Fruit fly (Drosophila melanogaster) whole organism, pupa: Measurements from ENCODE around the gene LysX.

Source experiments
- CG4496 ChIP-seq: fragments of 200-800 bp; sonication (Bioruptor generic); IDR thresholded peaks from 3 replicates; pipeline ENCODE4 v1.3.6; 2022; ENCODE audit warnings: missing biosample characterization, missing genetic modification characterization
- D1 ChIP-seq: fragments of 200-800 bp; sonication (Bioruptor generic); optimal IDR thresholded peaks from 2 replicates; lab custom pipeline; 2018; ENCODE audit warnings: missing biosample characterization, mild to moderate bottlenecking, missing genetic modification characterization, moderate library complexity
- Pif1A ChIP-seq: fragments of 200-800 bp; sonication (Bioruptor generic); optimal IDR thresholded peaks from 3 replicates; lab custom pipeline; 2016; ENCODE audit warnings: missing biosample characterization, missing genetic modification characterization

DNA sequence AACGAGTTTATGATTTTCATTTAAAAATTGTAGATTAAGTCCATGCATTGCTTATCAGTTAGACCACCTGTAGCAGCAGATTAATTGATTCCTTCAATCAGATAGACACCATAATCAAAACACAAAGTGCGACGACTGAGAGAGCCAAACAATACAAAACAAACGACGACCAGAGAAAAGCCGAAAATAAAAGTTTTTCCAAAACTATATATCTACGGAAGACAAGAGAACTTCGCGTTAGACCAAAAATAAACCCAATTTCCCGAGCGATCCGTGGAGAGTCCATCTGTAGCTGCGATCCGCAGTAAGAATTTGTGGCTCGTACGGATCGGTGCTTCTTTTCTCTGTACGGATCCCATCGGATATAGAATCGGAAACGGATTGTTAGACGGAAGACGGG is 40.3 kb upstream of the LysX start, which contains the start of gene galene:
- TF ChIP-seq Pif1A (GFP tag; lab: Kevin White, UChicago) (no peak), CG4496 (GFP tag; lab: Robert Waterston, UW) (no peak), D1 (tag; lab: Kevin White, UChicago) (no peak)
